Worm (Caenorhabditis elegans) whole organism, mixed stage, embryonic: ENCODE measurements around the gene ced-11.

ENCODE experiments used
- M03D4.4 ChIP-seq: sonication (generic microtip); optimal IDR thresholded peaks from 2 replicates; lab custom pipeline; 2017; ENCODE audit warnings: mild to moderate bottlenecking, missing genetic modification characterization, missing compliant biosample characterization
- ceh-43 ChIP-seq: fragments of 200-800 bp; sonication (Bioruptor generic); optimal IDR thresholded peaks from 2 replicates; lab custom pipeline; 2018; ENCODE audit warnings: mild to moderate bottlenecking, missing genetic modification characterization, moderate library complexity, missing compliant biosample characterization
- ceh-83 ChIP-seq: fragments of 200-800 bp; sonication (Bioruptor generic); optimal IDR thresholded peaks from 2 replicates; lab custom pipeline; 2018; ENCODE audit warnings: mild to moderate bottlenecking, missing genetic modification characterization, missing compliant biosample characterization
- elt-3 ChIP-seq: fragments of 150-350 bp; optimal IDR thresholded peaks from 2 replicates; lab custom pipeline; 2014; ENCODE audit warnings: missing biosample characterization, missing genetic modification characterization
- nhr-12 ChIP-seq: fragments of 150-350 bp; optimal IDR thresholded peaks from 2 replicates; lab custom pipeline; 2014; ENCODE audit warnings: missing biosample characterization, missing genetic modification characterization
- nhr-2 ChIP-seq: fragments of 150-350 bp; optimal IDR thresholded peaks from 2 replicates; lab custom pipeline; 2014; ENCODE audit warnings: missing biosample characterization, missing genetic modification characterization
- nhr-76 ChIP-seq: sonication (generic microtip); optimal IDR thresholded peaks from 2 replicates; lab custom pipeline; 2017; ENCODE audit warnings: missing biosample characterization, missing genetic modification characterization
- pha-4 ChIP-seq: fragments of 150-350 bp; optimal IDR thresholded peaks from 2 replicates; lab custom pipeline; 2018; ENCODE audit warnings: missing biosample characterization, missing genetic modification reagents, missing genetic modification characterization
- sem-2 ChIP-seq: fragments of 200-800 bp; sonication (Bioruptor generic); optimal IDR thresholded peaks from 2 replicates; lab custom pipeline; 2018; ENCODE audit warnings: mild to moderate bottlenecking, missing genetic modification characterization, missing compliant biosample characterization
- snpc-4 ChIP-seq: fragments of 150-350 bp; optimal IDR thresholded peaks from 2 replicates; lab custom pipeline; 2014; ENCODE audit warnings: missing biosample characterization, missing genetic modification characterization
- tbx-8 ChIP-seq: fragments of 200-800 bp; sonication (Bioruptor generic); optimal IDR thresholded peaks from 2 replicates; lab custom pipeline; 2018; ENCODE audit warnings: mild to moderate bottlenecking, missing genetic modification characterization, moderate library complexity, missing compliant biosample characterization
- unc-120 ChIP-seq: sonication (generic microtip); optimal IDR thresholded peaks from 2 replicates; lab custom pipeline; 2017; ENCODE audit warnings: missing genetic modification characterization, missing compliant biosample characterization; ENCODE audit not compliant: poor library complexity, severe bottlenecking
- unc-62 ChIP-seq: fragments of 150-350 bp; optimal IDR thresholded peaks from 2 replicates; lab custom pipeline; 2014; ENCODE audit warnings: missing biosample characterization, missing genetic modification reagents, missing genetic modification characterization
- ztf-11 ChIP-seq: fragments of 150-350 bp; optimal IDR thresholded peaks from 2 replicates; lab custom pipeline; 2014; ENCODE audit warnings: missing biosample characterization, missing genetic modification characterization

DNA sequence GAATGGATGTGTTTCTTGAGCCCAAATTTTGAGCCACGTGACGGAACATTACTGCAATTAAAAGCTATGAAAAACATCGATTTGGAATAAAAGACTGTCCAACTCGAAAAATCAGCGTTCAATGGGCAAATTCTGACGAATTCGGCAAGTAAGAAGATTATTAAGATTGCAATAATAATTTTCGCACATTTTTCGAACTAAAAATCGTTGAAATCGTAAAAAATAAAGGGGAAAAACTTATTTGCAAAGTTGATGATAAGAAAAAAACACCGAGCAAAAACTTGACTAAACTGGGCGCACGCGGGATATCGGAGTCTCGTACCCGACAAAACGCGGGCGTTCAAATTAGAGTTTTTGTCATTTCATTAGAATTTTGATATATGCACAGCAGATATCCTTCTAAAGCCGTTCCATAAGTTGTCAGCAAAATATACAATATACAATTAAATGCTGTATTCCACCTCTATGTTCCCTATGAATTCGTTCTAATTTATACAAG is 30.0 kb upstream of the ced-11 start, which contains the start of the genes mccc-2 and mrpl-44:
- TF ChIP-seq nhr-76 (tag; lab: Kevin White, UChicago): no peak
- no peak for TF ChIP-seq unc-120 (tag; lab: Kevin White, UChicago)
- no peak for TF ChIP-seq unc-62 (GFP tag; lab: Kevin White, UChicago)
- no peak for TF ChIP-seq elt-3 (tag; lab: Kevin White, UChicago)
- no peak for TF ChIP-seq ztf-11
- TF ChIP-seq ceh-43 (GFP tag; lab: Kevin White, UChicago): no peak
- no peak for TF ChIP-seq pha-4 (tag; lab: Kevin White, UChicago)
- no peak for TF ChIP-seq nhr-12 (tag; lab: Kevin White, UChicago)
- no peak for TF ChIP-seq nhr-2
- TF ChIP-seq snpc-4: no peak
- TF ChIP-seq sem-2: no peak
- no peak for TF ChIP-seq M03D4.4
- TF ChIP-seq ceh-83: no peak
- no peak for TF ChIP-seq tbx-8 (GFP tag; lab: Kevin White, UChicago)
